Fruit fly (Drosophila melanogaster): ENCODE measurements around the gene Ccp84Af.

Ccp84Af gene

dm6 chr3R:6662613-6663288 is 27.3 kb downstream of the Ccp84Af start (continued):
- no peak for TF ChIP-seq CG12744 (GFP tag; optimal IDR thresholded peaks at IDR 0.05)
- TF ChIP-seq sqz (GFP tag; optimal IDR thresholded peaks at IDR 0.05) = no peak
- no peak for TF ChIP-seq CG12104 (GFP tag; optimal IDR thresholded peaks at IDR 0.05)
- no peak for TF ChIP-seq CG10565 (GFP tag; optimal IDR thresholded peaks at IDR 0.05)
- no peak for TF ChIP-seq CG11504 (tag; optimal IDR thresholded peaks at IDR 0.05)
- TF ChIP-seq CG2889 (GFP tag; IDR thresholded peaks at IDR 0.05) = peak; percentile 18; the same call in 1 of the 3 replicates
- TF ChIP-seq CG11093 (GFP tag; IDR thresholded peaks at IDR 0.05) = no peak
- TF ChIP-seq dmrt99B (tag; optimal IDR thresholded peaks at IDR 0.05) = no peak
- TF ChIP-seq CG16815 (GFP tag; optimal IDR thresholded peaks at IDR 0.05) = no peak
- peak; percentile 4 for TF ChIP-seq CG10267 (tag; optimal IDR thresholded peaks at IDR 0.05)
- peak; percentile 38 for TF ChIP-seq CG10979 (tag; optimal IDR thresholded peaks at IDR 0.05)
- peak; percentile 25 for TF ChIP-seq ac (GFP tag; optimal IDR thresholded peaks at IDR 0.05)
- TF ChIP-seq CG6791 (GFP tag; IDR thresholded peaks at IDR 0.05; ENCODE audit: partially characterized antibody) = no peak
- TF ChIP-seq CG9797 (GFP tag; optimal IDR thresholded peaks at IDR 0.05) = no peak
- peak in 1 of 2 experiments; percentile 14 for TF ChIP-seq chif (GFP tag; optimal IDR thresholded peaks at IDR 0.05)
- no peak for TF ChIP-seq Hey (tag; optimal IDR thresholded peaks at IDR 0.05)
- no peak for TF ChIP-seq Myb (GFP tag; optimal IDR thresholded peaks at IDR 0.05)
- TF ChIP-seq bcd (GFP tag; optimal IDR thresholded peaks at IDR 0.05) = no peak
- TF ChIP-seq Dek (tag; optimal IDR thresholded peaks at IDR 0.05) = no peak
- peak; percentile 91 for TF ChIP-seq zf30C (GFP tag; optimal IDR thresholded peaks at IDR 0.05)
- TF ChIP-seq CG31224 (GFP tag; IDR thresholded peaks at IDR 0.05) = no peak
- no peak; the same call in 1 of the 2 replicates for TF ChIP-seq CG6272 (GFP tag; IDR thresholded peaks at IDR 0.05)
- no peak for TF ChIP-seq crol (GFP tag; IDR thresholded peaks at IDR 0.05)
- TF ChIP-seq Xrp1 (GFP tag; IDR thresholded peaks at IDR 0.05) = peak; percentile 41; the same call in 1 of the 2 replicates
- TF ChIP-seq hth (optimal IDR thresholded peaks at IDR 0.05) = no peak
- TF ChIP-seq CG17568 (GFP tag; optimal IDR thresholded peaks at IDR 0.05) = no peak
- no peak for TF ChIP-seq CG4617 (GFP tag; optimal IDR thresholded peaks at IDR 0.05; ENCODE audit: borderline replicate concordance)
- peak; percentile 62 for TF ChIP-seq Med (GFP tag)
- no peak for TF ChIP-seq gem (tag; optimal IDR thresholded peaks at IDR 0.05)
- no peak for TF ChIP-seq CG12769 (tag; optimal IDR thresholded peaks at IDR 0.05)
- TF ChIP-seq cato (GFP tag; optimal IDR thresholded peaks at IDR 0.05; ENCODE audit: borderline replicate concordance) = no peak
- TF ChIP-seq CG32532 (GFP tag; IDR thresholded peaks at IDR 0.05) = no peak
- peak; percentile 82 for TF ChIP-seq CG15696 (tag; optimal IDR thresholded peaks at IDR 0.05)
- no peak for TF ChIP-seq CG8281 (tag; optimal IDR thresholded peaks at IDR 0.05)
- no peak for TF ChIP-seq her (GFP tag; optimal IDR thresholded peaks at IDR 0.05)
- TF ChIP-seq CG2678 (tag; optimal IDR thresholded peaks at IDR 0.05) = no peak
- no peak for TF ChIP-seq CG2202 (tag; optimal IDR thresholded peaks at IDR 0.05)
- no peak for TF ChIP-seq zfh1 (GFP tag; IDR thresholded peaks at IDR 0.05)
- 0 out of 2 replicates have a peak, but pooled peaks have one; percentile 4 for TF ChIP-seq amos (GFP tag; IDR thresholded peaks at IDR 0.05; ENCODE audit: partially characterized antibody)
- no peak for TF ChIP-seq repo (GFP tag; optimal IDR thresholded peaks at IDR 0.05)
- TF ChIP-seq HmgD (GFP tag; optimal IDR thresholded peaks at IDR 0.05) = no peak
- peak; percentile 35 for TF ChIP-seq CG9727 (GFP tag; optimal IDR thresholded peaks at IDR 0.05)
- TF ChIP-seq CG9932 (GFP tag; IDR thresholded peaks at IDR 0.05) = 0 out of 2 replicates have a peak, but pooled peaks have one; percentile 37
- peak; percentile 9 for TF ChIP-seq CG17829 (tag; optimal IDR thresholded peaks at IDR 0.05)
- TF ChIP-seq trem (tag; optimal IDR thresholded peaks at IDR 0.05) = peak; percentile 14
- TF ChIP-seq lov (optimal IDR thresholded peaks at IDR 0.05) = no peak
- TF ChIP-seq lov (GFP tag; IDR thresholded peaks at IDR 0.05) = no peak
- peak; percentile 68 for TF ChIP-seq sens (GFP tag)
- no peak for TF ChIP-seq Poxn (GFP tag; IDR thresholded peaks at IDR 0.05)
- TF ChIP-seq CG11456 (GFP tag; IDR thresholded peaks at IDR 0.05) = 0 out of 3 replicates have a peak, but pooled peaks have one; percentile 17
